Fruit fly (Drosophila melanogaster) whole organism, embryonic: ENCODE results near the gene CG43116.
A peak's percentile ranks its signal among the peaks of the same experiment; 100 is the strongest.

Source experiments
- Adf1 ChIP-seq: fragments of 200-800 bp; sonication (Bioruptor generic); IDR thresholded peaks from 2 replicates; pipeline ENCODE4 v1.3.6; 2022; ENCODE audit warnings: missing biosample characterization, missing genetic modification characterization
- Bgb ChIP-seq: fragments of 200-800 bp; sonication (Bioruptor generic); IDR thresholded peaks from 2 replicates; pipeline ENCODE4 v1.3.6; 2022; ENCODE audit warnings: missing biosample characterization, missing genetic modification characterization; ENCODE audit not compliant: partially characterized antibody
- Blimp-1 ChIP-seq: fragments of 200-800 bp; sonication (Bioruptor generic); optimal IDR thresholded peaks from 3 replicates; lab custom pipeline; 2018; ENCODE audit warnings: missing biosample characterization, missing genetic modification characterization, mild to moderate bottlenecking, moderate library complexity, missing genetic modification reagents
- CG10274 ChIP-seq: fragments of 200-800 bp; sonication (Bioruptor generic); optimal IDR thresholded peaks from 3 replicates; lab custom pipeline; 2017; ENCODE audit warnings: missing biosample characterization, mild to moderate bottlenecking, missing genetic modification characterization
- CG10979 ChIP-seq: fragments of 200-800 bp; sonication (Bioruptor generic); optimal IDR thresholded peaks from 2 replicates; lab custom pipeline; 2018; ENCODE audit warnings: missing biosample characterization, mild to moderate bottlenecking, missing genetic modification characterization, moderate library complexity
- CG11247 ChIP-seq: fragments of 200-800 bp; sonication (Bioruptor generic); IDR thresholded peaks from 2 replicates; pipeline ENCODE4 v1.3.6; 2022; ENCODE audit warnings: missing biosample characterization, missing genetic modification characterization
- CG11504 ChIP-seq: fragments of 200-800 bp; sonication (Bioruptor generic); optimal IDR thresholded peaks from 3 replicates; lab custom pipeline; 2019; ENCODE audit warnings: missing biosample characterization, mild to moderate bottlenecking, missing genetic modification characterization, moderate library complexity
- CG11560 ChIP-seq: fragments of 200-800 bp; sonication (Bioruptor generic); IDR thresholded peaks from 3 replicates; pipeline ENCODE4 v1.3.6; 2022; ENCODE audit warnings: missing biosample characterization, missing genetic modification characterization
- CG14667 ChIP-seq: fragments of 200-800 bp; sonication (Bioruptor generic); IDR thresholded peaks from 2 replicates; pipeline ENCODE4 v1.3.6; 2022; ENCODE audit warnings: missing biosample characterization, missing genetic modification characterization
- CG15696 ChIP-seq: fragments of 200-800 bp; sonication (Bioruptor generic); optimal IDR thresholded peaks from 2 replicates; lab custom pipeline; 2019; ENCODE audit warnings: missing biosample characterization, mild to moderate bottlenecking, missing genetic modification characterization, moderate library complexity
- CG1647 ChIP-seq: fragments of 200-800 bp; sonication (Bioruptor generic); optimal IDR thresholded peaks from 3 replicates; lab custom pipeline; 2016; ENCODE audit warnings: missing biosample characterization, missing genetic modification characterization
- CG17328 ChIP-seq: fragments of 200-800 bp; sonication (Bioruptor generic); IDR thresholded peaks from 2 replicates; pipeline ENCODE4 v1.3.6; 2022; ENCODE audit warnings: missing biosample characterization, missing genetic modification characterization
- CG18476 ChIP-seq: fragments of 200-800 bp; sonication (Bioruptor generic); optimal IDR thresholded peaks from 2 replicates; lab custom pipeline; 2016; ENCODE audit warnings: missing biosample characterization, mild to moderate bottlenecking, missing genetic modification characterization
- CG18764 ChIP-seq: fragments of 200-800 bp; sonication (Bioruptor generic); optimal IDR thresholded peaks from 3 replicates; lab custom pipeline; 2016; ENCODE audit warnings: missing biosample characterization, missing genetic modification characterization
- CG30431 ChIP-seq: fragments of 200-800 bp; sonication (Bioruptor generic); optimal IDR thresholded peaks from 2 replicates; lab custom pipeline; 2017; ENCODE audit warnings: missing biosample characterization, missing genetic modification characterization
- CG3838 ChIP-seq: fragments of 200-800 bp; sonication (Bioruptor generic); optimal IDR thresholded peaks from 3 replicates; lab custom pipeline; 2016; ENCODE audit warnings: missing biosample characterization, missing genetic modification characterization
- CG6272 ChIP-seq: fragments of 200-800 bp; sonication (Bioruptor generic); IDR thresholded peaks from 2 replicates; pipeline ENCODE4 v1.3.6; 2022; ENCODE audit warnings: missing biosample characterization, missing genetic modification characterization
- CG6689 ChIP-seq: fragments of 200-800 bp; sonication (Bioruptor generic); IDR thresholded peaks from 2 replicates; pipeline ENCODE4 v1.3.6; 2022; ENCODE audit warnings: missing biosample characterization, missing genetic modification characterization
- CG8290 ChIP-seq, 3 experiments: fragments of 200-800 bp; sonication (Bioruptor generic); optimal IDR thresholded peaks; 2 replicates each; lab custom pipeline; 2016 to 2019; ENCODE audit warnings: missing biosample characterization in 3 of 3, missing genetic modification characterization in 3 of 3, mild to moderate bottlenecking in 2 of 3, moderate library complexity in 1 of 3
- CG9727 ChIP-seq: fragments of 200-800 bp; sonication (Bioruptor generic); optimal IDR thresholded peaks from 3 replicates; lab custom pipeline; 2017; ENCODE audit warnings: missing biosample characterization, mild to moderate bottlenecking, missing genetic modification characterization
- CG9932 ChIP-seq: fragments of 200-800 bp; sonication (Bioruptor generic); IDR thresholded peaks from 2 replicates; pipeline ENCODE4 v1.3.6; 2022; ENCODE audit warnings: missing biosample characterization, missing genetic modification characterization
- CrebB ChIP-seq: fragments of 200-800 bp; sonication (Bioruptor generic); optimal IDR thresholded peaks from 3 replicates; lab custom pipeline; 2018; ENCODE audit warnings: missing biosample characterization, mild to moderate bottlenecking, missing genetic modification characterization
- Dip3 ChIP-seq: fragments of 200-800 bp; sonication (Bioruptor generic); optimal IDR thresholded peaks from 3 replicates; lab custom pipeline; 2016; ENCODE audit warnings: missing biosample characterization, missing genetic modification characterization
- Fer1 ChIP-seq: fragments of 200-800 bp; sonication (Bioruptor generic); optimal IDR thresholded peaks from 2 replicates; lab custom pipeline; 2017; ENCODE audit warnings: missing biosample characterization, mild to moderate bottlenecking, missing genetic modification characterization
- Hr3 ChIP-seq: fragments of 200-800 bp; sonication (Bioruptor generic); optimal IDR thresholded peaks from 3 replicates; lab custom pipeline; 2016; ENCODE audit warnings: missing biosample characterization, missing genetic modification characterization
- Nf-YA ChIP-seq: fragments of 200-800 bp; sonication (Bioruptor generic); IDR thresholded peaks from 2 replicates; pipeline ENCODE4 v1.3.6; 2022; ENCODE audit warnings: missing biosample characterization, missing genetic modification characterization
- chif ChIP-seq, 2 experiments: fragments of 200-800 bp; sonication (Bioruptor generic); optimal IDR thresholded peaks; 3 replicates each; lab custom pipeline; 2016; ENCODE audit warnings: missing biosample characterization in 2 of 2, missing genetic modification characterization in 2 of 2
- crol ChIP-seq: fragments of 200-800 bp; sonication (Bioruptor generic); IDR thresholded peaks from 2 replicates; pipeline ENCODE4 v1.3.6; 2022; ENCODE audit warnings: missing biosample characterization, missing genetic modification characterization
- dpn ChIP-seq, 2 experiments: fragments of 200-800 bp; sonication (Bioruptor generic); optimal IDR thresholded peaks; 3 replicates each; lab custom pipeline; 2016; ENCODE audit warnings: missing biosample characterization in 2 of 2, missing genetic modification characterization in 2 of 2
- gsb-n ChIP-seq: fragments of 200-800 bp; sonication (Bioruptor generic); optimal IDR thresholded peaks from 3 replicates; lab custom pipeline; 2018; ENCODE audit warnings: missing biosample characterization, mild to moderate bottlenecking, missing genetic modification characterization
- her ChIP-seq: fragments of 200-800 bp; sonication (Bioruptor generic); optimal IDR thresholded peaks from 2 replicates; lab custom pipeline; 2016; ENCODE audit warnings: missing biosample characterization, missing genetic modification characterization
- hkb ChIP-seq, 2 experiments: fragments of 200-800 bp in 1 of 2; fragments of >200 bp in 1 of 2; sonication (Bioruptor generic) in 1 of 2; IDR thresholded peaks in 1 of 2; optimal IDR thresholded peaks in 1 of 2; 2 replicates each; pipeline versions ENCODE4 v1.3.6 to Lab custom; 2017 to 2022; ENCODE audit warnings: missing biosample characterization in 1 of 2, missing genetic modification characterization in 1 of 2
- kah ChIP-seq: fragments of 200-800 bp; sonication (Bioruptor generic); optimal IDR thresholded peaks from 2 replicates; lab custom pipeline; 2018; ENCODE audit warnings: missing biosample characterization, mild to moderate bottlenecking, missing genetic modification characterization
- kay ChIP-seq: fragments of 200-800 bp; sonication (Bioruptor generic); optimal IDR thresholded peaks from 2 replicates; lab custom pipeline; 2016; ENCODE audit warnings: missing biosample characterization, missing genetic modification characterization
- lov ChIP-seq, 2 experiments: fragments of 200-800 bp in 1 of 2; fragments of >200 bp in 1 of 2; sonication (Bioruptor generic) in 1 of 2; IDR thresholded peaks in 1 of 2; optimal IDR thresholded peaks in 1 of 2; 2 replicates in 1 of 2; 3 replicates in 1 of 2; pipeline versions ENCODE4 v1.3.6 to Lab custom; 2017 to 2022; ENCODE audit warnings: missing biosample characterization in 1 of 2, missing genetic modification characterization in 1 of 2
- mirr ChIP-seq: fragments of 200-800 bp; sonication (Bioruptor generic); optimal IDR thresholded peaks from 3 replicates; lab custom pipeline; 2018; ENCODE audit warnings: missing biosample characterization, mild to moderate bottlenecking, missing genetic modification characterization
- schlank ChIP-seq: fragments of 200-800 bp; sonication (Bioruptor generic); optimal IDR thresholded peaks from 2 replicates; lab custom pipeline; 2018; ENCODE audit warnings: missing biosample characterization, mild to moderate bottlenecking, missing genetic modification characterization
- sens-2 ChIP-seq: fragments of 200-800 bp; sonication (Bioruptor generic); IDR thresholded peaks from 2 replicates; pipeline ENCODE4 v1.3.6; 2022; ENCODE audit warnings: missing biosample characterization, missing genetic modification characterization
- seq ChIP-seq: fragments of 200-800 bp; sonication (Bioruptor generic); IDR thresholded peaks from 2 replicates; pipeline ENCODE4 v1.3.6; 2022; ENCODE audit warnings: missing biosample characterization, missing genetic modification characterization
- stc ChIP-seq: fragments of 200-800 bp; sonication (Bioruptor generic); IDR thresholded peaks from 2 replicates; pipeline ENCODE4 v1.3.6; 2022; ENCODE audit warnings: missing biosample characterization, missing genetic modification characterization
- tx ChIP-seq: fragments of 200-800 bp; sonication (Bioruptor generic); optimal IDR thresholded peaks from 2 replicates; lab custom pipeline; 2016; ENCODE audit warnings: missing biosample characterization, missing genetic modification characterization
- zf30C ChIP-seq: fragments of 200-800 bp; sonication (Bioruptor generic); optimal IDR thresholded peaks from 3 replicates; lab custom pipeline; 2018; ENCODE audit warnings: missing biosample characterization, mild to moderate bottlenecking, missing genetic modification characterization

The CG43116 gene

dm6 chr3R:25968486-25968885, 28.3 kb downstream of the CG43116 start (continued):
- TF ChIP-seq CG11247 (GFP tag; lab: Robert Waterston, UW) (0 out of 2 replicates have a peak, but pooled peaks have one; percentile 20), CG17328 (GFP tag; lab: Robert Waterston, UW) (no peak), CG8290 (GFP tag; optimal IDR thresholded peaks at IDR 0.05; lab: Kevin White, UChicago) (no peak), CG8290 (tag; optimal IDR thresholded peaks at IDR 0.05; lab: Kevin White, UChicago) (no peak), Nf-YA (GFP tag; lab: Robert Waterston, UW) (no peak), CG30431 (GFP tag; lab: Kevin White, UChicago) (no peak), CG14667 (GFP tag; lab: Robert Waterston, UW) (no peak), stc (GFP tag; lab: Robert Waterston, UW) (0 out of 2 replicates have a peak, but pooled peaks have one; percentile 16), schlank (tag; lab: Kevin White, UChicago) (no peak), lov (optimal IDR thresholded peaks at IDR 0.05; lab: Kevin White, UChicago) (no peak), lov (GFP tag; IDR thresholded peaks at IDR 0.05; lab: Robert Waterston, UW) (no peak), CG11560 (no peak), Adf1 (GFP tag; lab: Robert Waterston, UW) (no peak; the same call in 1 of the 2 replicates), CG18764 (GFP tag; lab: Kevin White, UChicago) (no peak), CG9727 (GFP tag; lab: Kevin White, UChicago) (peak; percentile 40), Blimp-1 (GFP tag; lab: Kevin White, UChicago) (no peak), CG18476 (GFP tag; lab: Kevin White, UChicago) (no peak), sens-2 (GFP tag; lab: Robert Waterston, UW) (no peak), CG6689 (peak; percentile 51; the same call in 1 of the 2 replicates), crol (GFP tag; lab: Robert Waterston, UW) (no peak), CG10979 (tag; lab: Kevin White, UChicago) (no peak), zf30C (GFP tag; lab: Kevin White, UChicago) (no peak), Dip3 (GFP tag; lab: Kevin White, UChicago) (peak; percentile 9), CrebB (tag; lab: Kevin White, UChicago) (no peak), her (GFP tag; lab: Kevin White, UChicago) (no peak), hkb (optimal IDR thresholded peaks at IDR 0.05; lab: Kevin White, UChicago) (no peak), hkb (GFP tag; IDR thresholded peaks at IDR 0.05; lab: Robert Waterston, UW) (peak; percentile 52), CG1647 (GFP tag; lab: Kevin White, UChicago) (no peak), seq (no peak), tx (no peak), CG15696 (tag; lab: Kevin White, UChicago) (no peak), Fer1 (peak; percentile 70), CG6272 (GFP tag; lab: Robert Waterston, UW) (no peak), CG3838 (no peak), CG11504 (tag; lab: Kevin White, UChicago) (peak; percentile 53), kah (GFP tag; lab: Kevin White, UChicago) (no peak), Hr3 (GFP tag; lab: Kevin White, UChicago) (no peak), dpn (GFP tag; optimal IDR thresholded peaks at IDR 0.05; lab: Kevin White, UChicago) (peak in 1 of 2 experiments; percentile 7), gsb-n (no peak), Bgb (no peak), mirr (GFP tag; lab: Kevin White, UChicago) (no peak), kay (GFP tag; lab: Kevin White, UChicago) (no peak), CG10274 (GFP tag; lab: Kevin White, UChicago) (no peak), chif (GFP tag; optimal IDR thresholded peaks at IDR 0.05; lab: Kevin White, UChicago) (no peak), CG9932 (GFP tag; lab: Robert Waterston, UW) (peak; percentile 56)
